Fruit fly (Drosophila melanogaster) whole organism, pupa: Measurements from ENCODE around the gene Jhbp3.

Source experiments
- CG10348 ChIP-seq: fragments of 200-800 bp; sonication (Bioruptor generic); IDR thresholded peaks from 2 replicates; pipeline ENCODE4 v1.3.6; 2022; ENCODE audit warnings: missing biosample characterization, missing genetic modification characterization
- CG12605 ChIP-seq: fragments of 200-800 bp; sonication (Bioruptor generic); IDR thresholded peaks from 2 replicates; pipeline ENCODE4 v1.3.6; 2022; ENCODE audit warnings: missing biosample characterization, missing genetic modification characterization
- CG13204 ChIP-seq: fragments of 200-800 bp; sonication (Bioruptor generic); optimal IDR thresholded peaks from 2 replicates; lab custom pipeline; 2018; ENCODE audit warnings: missing biosample characterization, mild to moderate bottlenecking, missing genetic modification characterization, moderate library complexity
- CG14655 ChIP-seq: fragments of 200-800 bp; sonication (Bioruptor generic); optimal IDR thresholded peaks from 3 replicates; lab custom pipeline; 2017; ENCODE audit warnings: mild to moderate bottlenecking, missing biosample characterization, missing genetic modification reagents, missing genetic modification characterization
- CG15710 ChIP-seq: fragments of 200-800 bp; sonication (Bioruptor generic); optimal IDR thresholded peaks from 2 replicates; lab custom pipeline; 2018; ENCODE audit warnings: missing biosample characterization, mild to moderate bottlenecking, missing genetic modification characterization, moderate library complexity
- CG17806 ChIP-seq: fragments of 200-800 bp; sonication (Bioruptor generic); optimal IDR thresholded peaks from 2 replicates; lab custom pipeline; 2018; ENCODE audit warnings: missing biosample characterization, mild to moderate bottlenecking, missing genetic modification characterization, moderate library complexity
- CG32121 ChIP-seq: fragments of 200-800 bp; sonication (Bioruptor generic); IDR thresholded peaks from 2 replicates; pipeline ENCODE4 v1.3.6; 2022; ENCODE audit warnings: missing biosample characterization, missing genetic modification characterization
- CG34367 ChIP-seq: fragments of 200-800 bp; sonication (Bioruptor generic); optimal IDR thresholded peaks from 2 replicates; lab custom pipeline; 2018; ENCODE audit warnings: missing biosample characterization, mild to moderate bottlenecking, missing genetic modification characterization
- CG4496 ChIP-seq: fragments of 200-800 bp; sonication (Bioruptor generic); IDR thresholded peaks from 3 replicates; pipeline ENCODE4 v1.3.6; 2022; ENCODE audit warnings: missing biosample characterization, missing genetic modification characterization
- CG8159 ChIP-seq: fragments of 200-800 bp; sonication (Bioruptor generic); optimal IDR thresholded peaks from 3 replicates; lab custom pipeline; 2018; ENCODE audit warnings: missing biosample characterization, mild to moderate bottlenecking, missing genetic modification characterization, moderate library complexity
- CG8301 ChIP-seq: fragments of 200-800 bp; sonication (Bioruptor generic); optimal IDR thresholded peaks from 2 replicates; lab custom pipeline; 2018; ENCODE audit warnings: missing biosample characterization, mild to moderate bottlenecking, missing genetic modification characterization
- CG9948 ChIP-seq: fragments of 200-800 bp; sonication (Bioruptor generic); optimal IDR thresholded peaks from 2 replicates; lab custom pipeline; 2018; ENCODE audit warnings: missing biosample characterization, mild to moderate bottlenecking, missing genetic modification characterization, moderate library complexity
- D1 ChIP-seq: fragments of 200-800 bp; sonication (Bioruptor generic); optimal IDR thresholded peaks from 2 replicates; lab custom pipeline; 2018; ENCODE audit warnings: missing biosample characterization, mild to moderate bottlenecking, missing genetic modification characterization, moderate library complexity
- EcR ChIP-seq: fragments of 200-800 bp; sonication (Bioruptor generic); optimal IDR thresholded peaks from 3 replicates; lab custom pipeline; 2019; ENCODE audit warnings: missing biosample characterization, missing genetic modification characterization, mild to moderate bottlenecking, moderate library complexity, missing genetic modification reagents
- Ets98B ChIP-seq: fragments of 200-800 bp; sonication (Bioruptor generic); IDR thresholded peaks from 2 replicates; pipeline ENCODE4 v1.3.6; 2022; ENCODE audit warnings: missing biosample characterization, missing genetic modification characterization
- Pif1A ChIP-seq: fragments of 200-800 bp; sonication (Bioruptor generic); optimal IDR thresholded peaks from 3 replicates; lab custom pipeline; 2016; ENCODE audit warnings: missing biosample characterization, missing genetic modification characterization
- Pif1B ChIP-seq: fragments of 200-800 bp; sonication (Bioruptor generic); optimal IDR thresholded peaks from 3 replicates; lab custom pipeline; 2016; ENCODE audit warnings: missing biosample characterization, missing genetic modification characterization
- Snoo ChIP-seq: fragments of 200-800 bp; sonication (Bioruptor generic); optimal IDR thresholded peaks from 3 replicates; lab custom pipeline; 2017; ENCODE audit warnings: missing biosample characterization, mild to moderate bottlenecking, missing genetic modification characterization, inconsistent platforms
- fd96Ca ChIP-seq: fragments of 200-800 bp; sonication (Bioruptor generic); IDR thresholded peaks from 3 replicates; pipeline ENCODE4 v1.3.6; 2022; ENCODE audit warnings: missing biosample characterization, missing genetic modification characterization
- gl ChIP-seq: fragments of 200-800 bp; sonication (Bioruptor generic); optimal IDR thresholded peaks from 2 replicates; lab custom pipeline; 2018; ENCODE audit warnings: missing biosample characterization, mild to moderate bottlenecking, missing genetic modification characterization
- rn ChIP-seq: fragments of 200-800 bp; sonication (Bioruptor generic); IDR thresholded peaks from 2 replicates; pipeline ENCODE4 v1.3.6; 2022; ENCODE audit warnings: missing biosample characterization, missing genetic modification characterization

Gene Jhbp3

dm6 chr3R:4955152-4955551 is at the start of gene Jhbp3:
TSS of gene Jhbp3 (minus strand) at chr3R:4955252.
- TF ChIP-seq CG34367 (tag; lab: Kevin White, UChicago) (no peak), CG14655 (GFP tag; lab: Kevin White, UChicago) (no peak), CG13204 (no peak), CG8301 (tag; lab: Kevin White, UChicago) (no peak), CG15710 (tag; lab: Kevin White, UChicago) (no peak), CG9948 (tag; lab: Kevin White, UChicago) (no peak), EcR (GFP tag; lab: Kevin White, UChicago) (no peak), rn (GFP tag; lab: Robert Waterston, UW) (no peak), CG17806 (no peak)

DNA sequence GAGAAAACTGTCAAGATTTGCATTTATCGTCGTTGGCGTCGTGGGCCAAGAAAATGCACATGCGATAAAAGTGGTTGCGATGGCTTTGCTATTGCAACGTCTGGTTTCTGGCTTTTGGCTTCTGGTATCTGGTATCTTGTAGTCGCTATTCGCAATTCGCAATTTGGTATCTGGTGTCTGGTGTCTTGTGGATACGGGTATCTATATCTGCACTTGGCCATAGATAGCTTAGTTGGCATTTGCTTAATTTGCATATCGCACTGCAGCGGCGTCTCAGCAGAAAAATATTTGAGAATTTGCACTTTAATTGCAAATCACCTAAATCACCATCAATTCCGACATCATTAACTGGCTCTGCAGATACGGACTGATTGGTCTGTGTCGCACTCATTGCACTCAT is 45.6 kb upstream of the Jhbp3 start:
- TF ChIP-seq EcR (GFP tag; lab: Kevin White, UChicago) (no peak), CG12605 (GFP tag; lab: Robert Waterston, UW) (no peak), Pif1A (no peak), CG4496 (GFP tag; lab: Robert Waterston, UW) (0 out of 3 replicates have a peak, but pooled peaks have one; percentile 21), CG10348 (no peak), CG34367 (tag; lab: Kevin White, UChicago) (no peak), fd96Ca (GFP tag; lab: Robert Waterston, UW) (no peak)
- TF ChIP-seq, all 21 proteins: peak for 1

- TF ChIP-seq CG17806 (no peak), CG32121 (GFP tag; lab: Robert Waterston, UW) (peak; percentile 59)
Observed at dm6 chr3R:4998739-4999138, 43.7 kb upstream of the Jhbp3 start.

DNA sequence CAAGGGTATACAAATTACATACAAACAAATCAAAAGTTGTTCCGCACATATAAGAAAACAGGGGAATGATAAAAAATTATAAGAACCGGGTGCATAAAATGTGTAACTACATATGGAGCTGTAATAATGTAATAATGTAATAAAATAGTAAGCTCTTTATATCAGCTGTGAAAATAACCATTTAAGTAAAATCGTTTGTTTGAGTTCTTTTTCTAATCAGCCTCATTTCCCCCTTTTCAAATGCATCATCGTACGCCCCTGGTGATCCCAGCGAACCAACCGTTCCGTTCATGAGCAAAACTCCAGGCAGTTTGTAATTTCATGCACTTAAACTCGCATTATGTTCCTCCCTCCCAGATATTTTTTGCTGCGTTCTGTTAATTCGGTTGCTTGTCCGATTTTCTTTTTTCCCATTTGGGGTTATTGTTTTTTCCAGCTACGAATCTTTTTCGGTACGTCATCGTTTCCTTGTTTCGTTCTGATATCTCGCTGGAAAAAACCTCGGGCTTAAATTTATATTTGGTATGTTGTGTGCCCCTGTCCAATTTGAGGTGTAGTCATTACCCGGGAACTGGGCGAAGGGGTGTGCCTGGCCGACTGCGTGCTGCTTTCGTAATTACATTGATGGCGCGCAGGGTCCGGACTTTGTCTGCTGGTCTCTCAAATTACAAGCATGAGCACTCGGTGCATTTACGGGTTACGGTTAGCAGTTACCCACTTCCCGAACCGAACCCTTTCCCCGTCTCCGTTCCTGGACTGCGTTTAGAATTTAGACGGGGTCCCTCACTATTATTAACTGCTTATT is 42.5 kb upstream of the Jhbp3 start:
- TF ChIP-seq Ets98B (0 out of 2 replicates have a peak, but pooled peaks have one; percentile 36), CG17806 (peak; percentile 58), CG34367 (tag; lab: Kevin White, UChicago) (peak; percentile 59), EcR (GFP tag; lab: Kevin White, UChicago) (no peak), CG13204 (no peak), CG10348 (no peak), D1 (tag; lab: Kevin White, UChicago) (no peak), CG14655 (GFP tag; lab: Kevin White, UChicago) (peak; percentile 48), CG8301 (tag; lab: Kevin White, UChicago) (peak; percentile 21), CG32121 (GFP tag; lab: Robert Waterston, UW) (no peak), Pif1B (GFP tag; lab: Kevin White, UChicago) (peak; percentile 37), Snoo (tag; lab: Kevin White, UChicago) (peak; percentile 85), fd96Ca (GFP tag; lab: Robert Waterston, UW) (peak; percentile 59; the same call in 1 of the 3 replicates), CG12605 (GFP tag; lab: Robert Waterston, UW) (no peak; the same call in 1 of the 2 replicates), rn (GFP tag; lab: Robert Waterston, UW) (peak; percentile 14; the same call in 1 of the 2 replicates), CG9948 (tag; lab: Kevin White, UChicago) (peak; percentile 61), gl (no peak), CG4496 (GFP tag; lab: Robert Waterston, UW) (peak; percentile 63), Pif1A (peak; percentile 68), CG8159 (tag; lab: Kevin White, UChicago) (peak; percentile 72), CG15710 (tag; lab: Kevin White, UChicago) (peak; percentile 70)

DNA sequence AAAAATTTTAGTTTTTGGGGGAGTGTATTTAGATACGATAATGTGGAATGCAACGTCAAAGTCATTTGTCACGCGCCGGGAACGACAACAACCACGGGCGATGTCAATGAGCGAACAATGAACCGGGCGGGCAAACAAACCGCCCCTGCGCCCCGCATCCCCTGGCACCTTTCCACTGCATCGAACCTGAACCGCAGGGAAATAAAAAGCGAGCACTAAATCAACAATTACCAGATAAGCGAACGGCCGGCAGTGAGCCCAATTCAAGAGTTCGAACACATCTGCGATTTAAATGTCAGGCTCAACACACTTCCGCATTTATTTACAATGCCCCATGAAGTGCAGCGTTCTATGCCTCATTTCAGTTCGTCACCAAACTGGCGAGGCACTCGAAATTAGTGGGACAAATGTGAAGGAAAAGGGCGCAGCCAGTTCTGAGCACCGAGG is 41.5 kb upstream of the Jhbp3 start:
- TF ChIP-seq CG9948 (tag; lab: Kevin White, UChicago) (no peak), CG10348 (no peak), Ets98B (no peak), EcR (GFP tag; lab: Kevin White, UChicago) (peak; percentile 89), CG32121 (GFP tag; lab: Robert Waterston, UW) (no peak), CG8301 (tag; lab: Kevin White, UChicago) (no peak), fd96Ca (GFP tag; lab: Robert Waterston, UW) (0 out of 3 replicates have a peak, but pooled peaks have one; percentile 7), CG14655 (GFP tag; lab: Kevin White, UChicago) (no peak), CG17806 (no peak), CG34367 (tag; lab: Kevin White, UChicago) (no peak), CG4496 (GFP tag; lab: Robert Waterston, UW) (no peak; the same call in 2 of the 3 replicates), rn (GFP tag; lab: Robert Waterston, UW) (peak; percentile 37; the same call in 1 of the 2 replicates), Pif1B (GFP tag; lab: Kevin White, UChicago) (no peak), CG15710 (tag; lab: Kevin White, UChicago) (no peak), CG13204 (peak; percentile 5), Snoo (tag; lab: Kevin White, UChicago) (no peak), CG8159 (tag; lab: Kevin White, UChicago) (no peak)
